Fruit fly (Drosophila melanogaster) Kc167 (cell line): ENCODE data around the gene jub.

Source experiments
- psq ChIP-seq: fragments of >200 bp; optimal IDR thresholded peaks from 2 replicates; lab custom pipeline; 2017; ENCODE audit warnings: missing external identifiers
- ttk ChIP-seq: sonication (Bioruptor generic); optimal IDR thresholded peaks from 2 replicates; lab custom pipeline; 2017; ENCODE audit warnings: missing external identifiers

dm6 chrX:13838892-13839291 lies 8.8 kb upstream of the jub start:
- TF ChIP-seq psq (lab: Kevin White, UChicago) (no peak), ttk (lab: Kevin White, UChicago) (no peak)
